Fruit fly (Drosophila melanogaster): Measurements from ENCODE around the gene Sec8.

The Sec8 gene

dm6 chr3R:5704982-5705381 lies 53.8 kb downstream of the Sec8 start:
- peak; percentile 46 for TF ChIP-seq Myc (optimal IDR thresholded peaks at IDR 0.05)
- no peak for TF ChIP-seq CG32264 (GFP tag; optimal IDR thresholded peaks at IDR 0.05)
- TF ChIP-seq Abd-B (GFP tag; optimal IDR thresholded peaks at IDR 0.05): no peak
- no peak for TF ChIP-seq Rel (GFP tag; optimal IDR thresholded peaks at IDR 0.05)
- no peak for TF ChIP-seq Rel (tag; optimal IDR thresholded peaks at IDR 0.05)
- no peak for TF ChIP-seq dmrt93B (GFP tag; optimal IDR thresholded peaks at IDR 0.05)
- no peak for TF ChIP-seq GATAd (GFP tag; optimal IDR thresholded peaks at IDR 0.05)
- TF ChIP-seq Sp1 (GFP tag; optimal IDR thresholded peaks at IDR 0.05): no peak
